Fruit fly (Drosophila melanogaster) whole organism, pupa: ENCODE measurements around the gene CG9312.

Source experiments
- CG14655 ChIP-seq: fragments of 200-800 bp; sonication (Bioruptor generic); optimal IDR thresholded peaks from 3 replicates; lab custom pipeline; 2017; ENCODE audit warnings: mild to moderate bottlenecking, missing biosample characterization, missing genetic modification reagents, missing genetic modification characterization
- CG15710 ChIP-seq: fragments of 200-800 bp; sonication (Bioruptor generic); optimal IDR thresholded peaks from 2 replicates; lab custom pipeline; 2018; ENCODE audit warnings: missing biosample characterization, mild to moderate bottlenecking, missing genetic modification characterization, moderate library complexity
- CG17806 ChIP-seq: fragments of 200-800 bp; sonication (Bioruptor generic); optimal IDR thresholded peaks from 2 replicates; lab custom pipeline; 2018; ENCODE audit warnings: missing biosample characterization, mild to moderate bottlenecking, missing genetic modification characterization, moderate library complexity
- CG32121 ChIP-seq: fragments of 200-800 bp; sonication (Bioruptor generic); IDR thresholded peaks from 2 replicates; pipeline ENCODE4 v1.3.6; 2022; ENCODE audit warnings: missing biosample characterization, missing genetic modification characterization
- CG34367 ChIP-seq: fragments of 200-800 bp; sonication (Bioruptor generic); optimal IDR thresholded peaks from 2 replicates; lab custom pipeline; 2018; ENCODE audit warnings: missing biosample characterization, mild to moderate bottlenecking, missing genetic modification characterization
- CG4496 ChIP-seq: fragments of 200-800 bp; sonication (Bioruptor generic); IDR thresholded peaks from 3 replicates; pipeline ENCODE4 v1.3.6; 2022; ENCODE audit warnings: missing biosample characterization, missing genetic modification characterization
- CG8159 ChIP-seq: fragments of 200-800 bp; sonication (Bioruptor generic); optimal IDR thresholded peaks from 3 replicates; lab custom pipeline; 2018; ENCODE audit warnings: missing biosample characterization, mild to moderate bottlenecking, missing genetic modification characterization, moderate library complexity
- CG8301 ChIP-seq: fragments of 200-800 bp; sonication (Bioruptor generic); optimal IDR thresholded peaks from 2 replicates; lab custom pipeline; 2018; ENCODE audit warnings: missing biosample characterization, mild to moderate bottlenecking, missing genetic modification characterization
- EcR ChIP-seq: fragments of 200-800 bp; sonication (Bioruptor generic); optimal IDR thresholded peaks from 3 replicates; lab custom pipeline; 2019; ENCODE audit warnings: missing biosample characterization, missing genetic modification characterization, mild to moderate bottlenecking, moderate library complexity, missing genetic modification reagents
- Ets98B ChIP-seq: fragments of 200-800 bp; sonication (Bioruptor generic); IDR thresholded peaks from 2 replicates; pipeline ENCODE4 v1.3.6; 2022; ENCODE audit warnings: missing biosample characterization, missing genetic modification characterization
- Pif1B ChIP-seq: fragments of 200-800 bp; sonication (Bioruptor generic); optimal IDR thresholded peaks from 3 replicates; lab custom pipeline; 2016; ENCODE audit warnings: missing biosample characterization, missing genetic modification characterization
- Snoo ChIP-seq: fragments of 200-800 bp; sonication (Bioruptor generic); optimal IDR thresholded peaks from 3 replicates; lab custom pipeline; 2017; ENCODE audit warnings: missing biosample characterization, mild to moderate bottlenecking, missing genetic modification characterization, inconsistent platforms
- gl ChIP-seq: fragments of 200-800 bp; sonication (Bioruptor generic); optimal IDR thresholded peaks from 2 replicates; lab custom pipeline; 2018; ENCODE audit warnings: missing biosample characterization, mild to moderate bottlenecking, missing genetic modification characterization

DNA sequence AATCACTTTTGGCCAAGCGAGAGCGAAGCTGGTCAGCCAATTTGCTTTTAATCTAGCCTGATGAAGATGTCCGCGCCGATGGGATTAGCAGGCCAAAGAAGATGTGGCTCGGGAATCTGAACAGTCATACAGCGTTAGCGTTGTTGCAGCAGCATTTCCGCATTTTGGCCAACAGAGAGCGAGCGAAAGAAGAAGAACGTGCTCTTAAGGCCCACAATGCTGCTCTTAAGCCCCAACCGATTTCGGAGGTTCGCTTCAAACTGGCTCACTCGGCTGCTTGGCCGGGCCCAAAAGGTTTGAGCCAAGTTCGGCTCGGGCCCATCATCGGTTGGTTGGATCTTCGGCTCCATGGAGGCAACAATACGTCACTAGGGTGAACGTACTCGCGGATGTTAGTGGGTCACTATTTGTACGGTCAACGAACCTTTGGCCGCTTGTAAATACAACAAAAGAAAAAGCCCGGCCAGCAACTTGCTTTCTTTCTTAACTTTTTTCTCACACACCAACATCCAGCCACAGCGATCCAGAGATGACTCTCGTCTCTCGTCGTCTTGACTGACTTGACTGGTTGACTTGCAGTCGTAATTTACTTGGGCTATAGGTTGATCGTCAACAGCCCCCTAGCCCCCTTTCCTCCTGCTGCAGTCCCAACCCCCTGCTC, 24.2 kb downstream of the CG9312 start:
- TF ChIP-seq CG14655 (GFP tag; lab: Kevin White, UChicago) (no peak), CG4496 (GFP tag; lab: Robert Waterston, UW) (no peak), CG34367 (tag; lab: Kevin White, UChicago) (no peak), Pif1B (GFP tag; lab: Kevin White, UChicago) (no peak), CG32121 (GFP tag; lab: Robert Waterston, UW) (0 out of 2 replicates have a peak, but pooled peaks have one; percentile 30), Snoo (tag; lab: Kevin White, UChicago) (no peak), CG8159 (tag; lab: Kevin White, UChicago) (no peak), EcR (GFP tag; lab: Kevin White, UChicago) (peak; percentile 96), Ets98B (GFP tag; lab: Robert Waterston, UW) (no peak), gl (no peak), CG17806 (tag; lab: Kevin White, UChicago) (no peak), CG8301 (tag; lab: Kevin White, UChicago) (no peak), CG15710 (tag; lab: Kevin White, UChicago) (no peak)
